Fruit fly (Drosophila melanogaster) whole organism, embryonic: ENCODE data around the gene Galphai.

Experiments
- Blimp-1 ChIP-seq: fragments of 200-800 bp; sonication (Bioruptor generic); optimal IDR thresholded peaks from 3 replicates; lab custom pipeline; 2018; ENCODE audit warnings: missing biosample characterization, missing genetic modification characterization, mild to moderate bottlenecking, moderate library complexity, missing genetic modification reagents
- CG10267 ChIP-seq: fragments of 200-800 bp; sonication (Bioruptor generic); optimal IDR thresholded peaks from 2 replicates; lab custom pipeline; 2018; ENCODE audit warnings: missing biosample characterization, mild to moderate bottlenecking, missing genetic modification characterization, moderate library complexity
- CG11723 ChIP-seq: fragments of 200-800 bp; sonication (Bioruptor generic); optimal IDR thresholded peaks from 2 replicates; lab custom pipeline; 2017; ENCODE audit warnings: missing biosample characterization, mild to moderate bottlenecking, missing genetic modification characterization
- CG31365 ChIP-seq: fragments of 200-800 bp; sonication (Bioruptor generic); optimal IDR thresholded peaks from 2 replicates; lab custom pipeline; 2018; ENCODE audit warnings: missing biosample characterization, mild to moderate bottlenecking, missing genetic modification characterization
- CG33557 ChIP-seq: fragments of 200-800 bp; sonication (Bioruptor generic); optimal IDR thresholded peaks from 2 replicates; lab custom pipeline; 2019; ENCODE audit warnings: missing biosample characterization, mild to moderate bottlenecking, missing genetic modification characterization, moderate library complexity
- CG34376 ChIP-seq: fragments of 200-800 bp; sonication (Bioruptor generic); optimal IDR thresholded peaks from 2 replicates; lab custom pipeline; 2018; ENCODE audit warnings: missing biosample characterization, mild to moderate bottlenecking, missing genetic modification characterization
- TFAM ChIP-seq: fragments of 200-800 bp; sonication (Bioruptor generic); optimal IDR thresholded peaks from 2 replicates; lab custom pipeline; 2017; ENCODE audit warnings: missing biosample characterization, missing genetic modification characterization, inconsistent platforms
- amos ChIP-seq: fragments of 200-800 bp; sonication (Bioruptor generic); IDR thresholded peaks from 2 replicates; pipeline ENCODE4 v1.3.6; 2022; ENCODE audit warnings: missing biosample characterization, missing genetic modification characterization; ENCODE audit not compliant: partially characterized antibody
- esg ChIP-seq: fragments of 200-800 bp; sonication (Bioruptor generic); conservative IDR thresholded peaks from 2 replicates; pipeline ENCODE4 v1.3.6; 2022; ENCODE audit warnings: missing biosample characterization, missing genetic modification characterization
- gsb ChIP-seq: fragments of 200-800 bp; sonication (Bioruptor generic); IDR thresholded peaks from 2 replicates; pipeline ENCODE4 v1.3.6; 2022; ENCODE audit warnings: missing biosample characterization, missing genetic modification characterization
- luna ChIP-seq: fragments of 200-800 bp; sonication (Bioruptor generic); optimal IDR thresholded peaks from 2 replicates; lab custom pipeline; 2016; ENCODE audit warnings: missing biosample characterization, missing genetic modification characterization
- maf-S ChIP-seq: fragments of 200-800 bp; sonication (Bioruptor generic); optimal IDR thresholded peaks from 2 replicates; lab custom pipeline; 2016; ENCODE audit warnings: missing biosample characterization, missing genetic modification characterization

- TF ChIP-seq CG11723 (GFP tag; lab: Kevin White, UChicago) = no peak
- TF ChIP-seq CG33557 (GFP tag; lab: Kevin White, UChicago) = no peak
- TF ChIP-seq CG31365 = no peak
- no peak for TF ChIP-seq CG10267
- TF ChIP-seq esg (GFP tag; lab: Robert Waterston, UW) = no peak
- TF ChIP-seq gsb (GFP tag; lab: Robert Waterston, UW) = no peak
- TF ChIP-seq luna (GFP tag; lab: Kevin White, UChicago) = no peak
- no peak for TF ChIP-seq maf-S (GFP tag; lab: Kevin White, UChicago)
- no peak for TF ChIP-seq CG34376 (GFP tag; lab: Kevin White, UChicago)
- no peak for TF ChIP-seq TFAM (GFP tag; lab: Kevin White, UChicago)
- no peak for TF ChIP-seq Blimp-1
- TF ChIP-seq amos (GFP tag; lab: Robert Waterston, UW) = no peak
These were observed 34.5 kb downstream of the Galphai start for dm6 chr3L:6945357-6945756.
